Fruit fly (Drosophila melanogaster) whole organism, embryonic: ENCODE data around the gene CG13484.
A peak's percentile ranks its signal among the peaks of the same experiment; 100 is the strongest.

Experiments
- CG11695 ChIP-seq: fragments of 200-800 bp; sonication (Bioruptor generic); IDR thresholded peaks from 3 replicates; pipeline ENCODE4 v1.3.6; 2022; ENCODE audit warnings: missing biosample characterization, missing genetic modification characterization
- CG12769 ChIP-seq: fragments of 200-800 bp; sonication (Bioruptor generic); optimal IDR thresholded peaks from 2 replicates; lab custom pipeline; 2019; ENCODE audit warnings: missing biosample characterization, mild to moderate bottlenecking, missing genetic modification characterization, moderate library complexity
- CG14860 ChIP-seq: fragments of 200-800 bp; sonication (Bioruptor generic); IDR thresholded peaks from 3 replicates; pipeline ENCODE4 v1.3.6; 2022; ENCODE audit warnings: missing biosample characterization, missing genetic modification characterization; ENCODE audit not compliant: partially characterized antibody
- CG14965 ChIP-seq: fragments of 200-800 bp; sonication (Bioruptor generic); optimal IDR thresholded peaks from 2 replicates; lab custom pipeline; 2016; ENCODE audit warnings: missing biosample characterization, missing genetic modification characterization, borderline replicate concordance
- CG1647 ChIP-seq: fragments of 200-800 bp; sonication (Bioruptor generic); optimal IDR thresholded peaks from 3 replicates; lab custom pipeline; 2016; ENCODE audit warnings: missing biosample characterization, missing genetic modification characterization
- CG2129 ChIP-seq: fragments of 200-800 bp; sonication (Bioruptor generic); IDR thresholded peaks from 2 replicates; pipeline ENCODE4 v1.3.6; 2022; ENCODE audit warnings: missing biosample characterization, missing genetic modification characterization; ENCODE audit not compliant: partially characterized antibody
- CG34422 ChIP-seq: fragments of 200-800 bp; sonication (Bioruptor generic); IDR thresholded peaks from 3 replicates; pipeline ENCODE4 v1.3.6; 2022; ENCODE audit warnings: missing biosample characterization, missing genetic modification characterization
- CG43689 ChIP-seq: fragments of 200-800 bp; sonication (Bioruptor generic); IDR thresholded peaks from 2 replicates; pipeline ENCODE4 v1.3.6; 2022; ENCODE audit warnings: missing biosample characterization, missing genetic modification characterization
- CG4617 ChIP-seq: fragments of 200-800 bp; sonication (Bioruptor generic); optimal IDR thresholded peaks from 3 replicates; lab custom pipeline; 2016; ENCODE audit warnings: missing biosample characterization, missing genetic modification characterization, borderline replicate concordance
- CG6683 ChIP-seq: fragments of 200-800 bp; sonication (Bioruptor generic); optimal IDR thresholded peaks from 2 replicates; lab custom pipeline; 2017; ENCODE audit warnings: missing biosample characterization, mild to moderate bottlenecking, missing genetic modification characterization, missing genetic modification reagents
- CG7556 ChIP-seq: fragments of 200-800 bp; sonication (Bioruptor generic); optimal IDR thresholded peaks from 2 replicates; lab custom pipeline; 2017; ENCODE audit warnings: missing biosample characterization, mild to moderate bottlenecking, missing genetic modification characterization
- CG7745 ChIP-seq: fragments of 200-800 bp; sonication (Bioruptor generic); optimal IDR thresholded peaks from 2 replicates; lab custom pipeline; 2018; ENCODE audit warnings: missing biosample characterization, mild to moderate bottlenecking, missing genetic modification characterization, moderate library complexity
- CG8359 ChIP-seq: fragments of 200-800 bp; sonication (Bioruptor generic); optimal IDR thresholded peaks from 2 replicates; lab custom pipeline; 2017; ENCODE audit warnings: missing biosample characterization, mild to moderate bottlenecking, missing genetic modification characterization, borderline replicate concordance
- CG8388 ChIP-seq: fragments of 200-800 bp; sonication (Bioruptor generic); optimal IDR thresholded peaks from 2 replicates; lab custom pipeline; 2019; ENCODE audit warnings: missing biosample characterization, mild to moderate bottlenecking, missing genetic modification characterization, moderate library complexity
- CG9437 ChIP-seq: fragments of 200-800 bp; sonication (Bioruptor generic); optimal IDR thresholded peaks from 2 replicates; lab custom pipeline; 2018; ENCODE audit warnings: missing biosample characterization, mild to moderate bottlenecking, missing genetic modification characterization
- CG9817 ChIP-seq: fragments of 200-800 bp; sonication (Bioruptor generic); optimal IDR thresholded peaks from 2 replicates; lab custom pipeline; 2018; ENCODE audit warnings: missing biosample characterization, mild to moderate bottlenecking, missing genetic modification characterization, moderate library complexity
- Dp ChIP-seq: fragments of 200-800 bp; sonication (Bioruptor generic); optimal IDR thresholded peaks from 2 replicates; lab custom pipeline; 2018; ENCODE audit warnings: missing biosample characterization, mild to moderate bottlenecking, missing genetic modification characterization, moderate library complexity
- Elba2 ChIP-seq: fragments of 200-800 bp; sonication (Bioruptor generic); optimal IDR thresholded peaks from 3 replicates; lab custom pipeline; 2016; ENCODE audit warnings: missing biosample characterization, missing genetic modification characterization
- Ets65A ChIP-seq: fragments of 200-800 bp; sonication (Bioruptor generic); peaks from one replicate; lab custom pipeline; 2016; ENCODE audit warnings: missing biosample characterization, missing genetic modification characterization
- Nf-YA ChIP-seq: fragments of 200-800 bp; sonication (Bioruptor generic); IDR thresholded peaks from 2 replicates; pipeline ENCODE4 v1.3.6; 2022; ENCODE audit warnings: missing biosample characterization, missing genetic modification characterization
- Oli ChIP-seq: fragments of 200-800 bp; sonication (Bioruptor generic); optimal IDR thresholded peaks from 2 replicates; lab custom pipeline; 2018; ENCODE audit warnings: missing biosample characterization, mild to moderate bottlenecking, missing genetic modification characterization, moderate library complexity
- Optix ChIP-seq: fragments of 200-800 bp; sonication (Bioruptor generic); IDR thresholded peaks from 3 replicates; pipeline ENCODE4 v1.3.6; 2022; ENCODE audit warnings: missing biosample characterization, missing genetic modification characterization
- Spps ChIP-seq: fragments of 200-800 bp; sonication (Bioruptor generic); optimal IDR thresholded peaks from 2 replicates; lab custom pipeline; 2018; ENCODE audit warnings: missing biosample characterization, mild to moderate bottlenecking, missing genetic modification characterization
- Sry-δ ChIP-seq: fragments of 200-800 bp; sonication (Bioruptor generic); optimal IDR thresholded peaks from 2 replicates; lab custom pipeline; 2016; ENCODE audit warnings: missing biosample characterization, missing genetic modification characterization
- ara ChIP-seq: fragments of 200-800 bp; sonication (Bioruptor generic); IDR thresholded peaks from 2 replicates; pipeline ENCODE4 v1.3.6; 2022; ENCODE audit warnings: missing biosample characterization, missing genetic modification characterization
- ato ChIP-seq: fragments of 200-800 bp; sonication (Bioruptor generic); IDR thresholded peaks from 2 replicates; pipeline ENCODE4 v1.3.6; 2022; ENCODE audit warnings: missing biosample characterization, missing genetic modification characterization; ENCODE audit not compliant: partially characterized antibody
- bcd ChIP-seq: fragments of 200-800 bp; sonication (Bioruptor generic); optimal IDR thresholded peaks from 2 replicates; lab custom pipeline; 2017; ENCODE audit warnings: missing biosample characterization, mild to moderate bottlenecking, missing genetic modification characterization
- danr ChIP-seq: fragments of 200-800 bp; sonication (Bioruptor generic); IDR thresholded peaks from 2 replicates; pipeline ENCODE4 v1.3.6; 2022; ENCODE audit warnings: missing biosample characterization, missing genetic modification characterization
- dimm ChIP-seq: fragments of 200-800 bp; sonication (Bioruptor generic); IDR thresholded peaks from 2 replicates; pipeline ENCODE4 v1.3.6; 2022; ENCODE audit warnings: missing biosample characterization, missing genetic modification characterization
- fu2 ChIP-seq: fragments of 200-800 bp; sonication (Bioruptor generic); optimal IDR thresholded peaks from 2 replicates; lab custom pipeline; 2016; ENCODE audit warnings: missing biosample characterization, missing genetic modification characterization
- her ChIP-seq: fragments of 200-800 bp; sonication (Bioruptor generic); optimal IDR thresholded peaks from 2 replicates; lab custom pipeline; 2016; ENCODE audit warnings: missing biosample characterization, missing genetic modification characterization
- hkb ChIP-seq, 2 experiments: fragments of 200-800 bp in 1 of 2; fragments of >200 bp in 1 of 2; sonication (Bioruptor generic) in 1 of 2; IDR thresholded peaks in 1 of 2; optimal IDR thresholded peaks in 1 of 2; 2 replicates each; pipeline versions ENCODE4 v1.3.6 to Lab custom; 2017 to 2022; ENCODE audit warnings: missing biosample characterization in 1 of 2, missing genetic modification characterization in 1 of 2
- lilli ChIP-seq: fragments of 200-800 bp; sonication (Bioruptor generic); optimal IDR thresholded peaks from 3 replicates; lab custom pipeline; 2016; ENCODE audit warnings: missing biosample characterization, missing genetic modification characterization
- nom ChIP-seq: fragments of 200-800 bp; sonication (Bioruptor generic); optimal IDR thresholded peaks from 2 replicates; lab custom pipeline; 2017; ENCODE audit warnings: missing biosample characterization, missing genetic modification characterization, mild to moderate bottlenecking, moderate library complexity, missing genetic modification reagents
- pan ChIP-seq, 4 experiments: fragments of >200 bp in 3 of 4; fragments of 200-800 bp in 1 of 4; sonication (Bioruptor generic) in 1 of 4; optimal IDR thresholded peaks in 3 of 4; IDR thresholded peaks in 1 of 4; 2 replicates each; pipeline versions ENCODE4 v1.3.6 to Lab custom; 2017 to 2022; ENCODE audit warnings: missing biosample characterization in 2 of 4, missing genetic modification characterization in 2 of 4, mixed read lengths in 1 of 4
- phol ChIP-seq: fragments of 200-800 bp; sonication (Bioruptor generic); optimal IDR thresholded peaks from 3 replicates; lab custom pipeline; 2018; ENCODE audit warnings: missing biosample characterization, mild to moderate bottlenecking, missing genetic modification characterization, moderate library complexity
- psq ChIP-seq: fragments of 200-800 bp; sonication (Bioruptor generic); optimal IDR thresholded peaks from 2 replicates; lab custom pipeline; 2017; ENCODE audit warnings: missing biosample characterization, missing genetic modification characterization
- pum ChIP-seq: fragments of 200-800 bp; sonication (Bioruptor generic); optimal IDR thresholded peaks from 2 replicates; lab custom pipeline; 2016; ENCODE audit warnings: missing biosample characterization, missing genetic modification characterization
- rib ChIP-seq: fragments of 200-800 bp; sonication (Bioruptor generic); IDR thresholded peaks from 2 replicates; pipeline ENCODE4 v1.3.6; 2022; ENCODE audit warnings: missing biosample characterization, missing genetic modification characterization
- sc ChIP-seq, 3 experiments: fragments of >200 bp in 2 of 3; fragments of 200-800 bp in 1 of 3; sonication (Bioruptor generic) in 1 of 3; optimal IDR thresholded peaks; 2 replicates in 2 of 3; 3 replicates in 1 of 3; lab custom pipeline; 2017; ENCODE audit warnings: mild to moderate bottlenecking in 1 of 3, missing biosample characterization in 1 of 3, missing genetic modification characterization in 1 of 3, missing genetic modification reagents in 1 of 3
- sens ChIP-seq: fragments of 200-800 bp; sonication (Bioruptor generic); peaks from one replicate; lab custom pipeline; 2016; ENCODE audit warnings: missing biosample characterization, missing genetic modification characterization
- trem ChIP-seq: fragments of 200-800 bp; optimal IDR thresholded peaks from 3 replicates; lab custom pipeline; 2019; ENCODE audit warnings: missing biosample characterization, mild to moderate bottlenecking, missing genetic modification characterization, moderate library complexity
- usp ChIP-seq: fragments of >200 bp; optimal IDR thresholded peaks from 2 replicates; lab custom pipeline; 2017; ENCODE audit warnings: missing biosample characterization, missing genetic modification characterization
- vvl ChIP-seq: fragments of 200-800 bp; sonication (Bioruptor generic); IDR thresholded peaks from 2 replicates; pipeline ENCODE4 v1.3.6; 2022; ENCODE audit warnings: missing biosample characterization, missing genetic modification characterization
- wek ChIP-seq: fragments of 200-800 bp; sonication (Bioruptor generic); optimal IDR thresholded peaks from 3 replicates; lab custom pipeline; 2018; ENCODE audit warnings: missing biosample characterization, mild to moderate bottlenecking, missing genetic modification characterization, moderate library complexity
- z ChIP-seq: fragments of 200-800 bp; sonication (Bioruptor generic); IDR thresholded peaks from 3 replicates; pipeline ENCODE4 v1.3.6; 2022; ENCODE audit warnings: missing biosample characterization, missing genetic modification characterization
- zen ChIP-seq: fragments of 200-800 bp; sonication (Bioruptor generic); optimal IDR thresholded peaks from 3 replicates; lab custom pipeline; 2018; ENCODE audit warnings: missing biosample characterization, mild to moderate bottlenecking, missing genetic modification characterization, moderate library complexity

CG13484 gene

DNA sequence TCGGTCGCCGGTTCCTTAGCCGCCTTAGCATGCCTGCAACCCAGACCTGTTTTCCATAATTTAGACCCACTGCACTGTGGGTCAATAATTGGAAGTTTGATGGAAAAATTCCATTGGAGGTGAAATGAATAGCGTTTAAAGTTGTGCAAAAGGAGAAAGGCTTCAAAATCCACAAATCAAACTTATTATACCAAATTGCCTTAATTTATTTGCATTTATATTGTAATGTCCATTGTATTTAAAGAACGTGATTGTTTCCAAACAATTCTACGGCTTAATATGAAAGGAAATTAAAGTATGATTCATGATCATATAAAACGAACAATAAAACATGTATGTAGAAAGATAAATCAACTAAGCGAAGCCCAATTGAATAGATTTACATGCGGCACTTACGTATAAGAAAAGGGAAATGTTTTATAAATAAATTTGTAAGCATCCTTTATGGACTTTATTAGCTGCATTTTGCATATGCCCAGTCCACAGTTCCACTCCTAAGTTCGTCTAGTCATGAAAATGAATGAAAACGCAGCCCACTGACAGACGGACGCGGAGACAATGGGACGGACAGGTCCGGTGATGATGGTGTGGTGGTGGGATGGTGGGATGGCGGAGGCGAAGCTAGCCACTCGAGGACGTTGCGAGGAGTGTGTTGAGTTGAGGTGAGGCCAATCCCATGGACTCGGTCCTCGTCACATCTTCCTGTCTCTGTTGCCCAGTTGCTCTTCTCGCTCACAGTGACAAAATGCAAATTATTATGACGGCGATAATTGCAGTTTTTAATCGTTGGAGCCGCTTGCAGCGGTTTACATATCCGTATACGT, 10.6 kb upstream of the CG13484 start:
- TF ChIP-seq usp (GFP tag; lab: Kevin White, UChicago), result no peak
- TF ChIP-seq Oli (tag; lab: Kevin White, UChicago), result peak; percentile 21
- TF ChIP-seq Spps (tag; lab: Kevin White, UChicago), result no peak
- TF ChIP-seq CG6683 (GFP tag; lab: Kevin White, UChicago), result no peak
- no peak for TF ChIP-seq psq (GFP tag; lab: Kevin White, UChicago)
- TF ChIP-seq CG9437, result no peak
- no peak for TF ChIP-seq CG7745
- TF ChIP-seq CG9817 (tag; lab: Kevin White, UChicago), result no peak
- no peak for TF ChIP-seq ato
- TF ChIP-seq ara, result no peak
- TF ChIP-seq CG34422, result 0 out of 3 replicates have a peak, but pooled peaks have one; percentile 18
- no peak for TF ChIP-seq Optix
- no peak for TF ChIP-seq pan (optimal IDR thresholded peaks at IDR 0.05; lab: Kevin White, UChicago)
- no peak for TF ChIP-seq pan (GFP tag; optimal IDR thresholded peaks at IDR 0.05 in 1 of 2, IDR thresholded peaks at IDR 0.05 in 1 of 2)
- no peak for TF ChIP-seq zen (tag; lab: Kevin White, UChicago)
- peak; percentile 64 for TF ChIP-seq sens
- peak; percentile 1 for TF ChIP-seq CG12769 (tag; lab: Kevin White, UChicago)
- no peak for TF ChIP-seq hkb (optimal IDR thresholded peaks at IDR 0.05; lab: Kevin White, UChicago)
- no peak for TF ChIP-seq hkb (GFP tag; IDR thresholded peaks at IDR 0.05; lab: Robert Waterston, UW)
- TF ChIP-seq CG8388 (GFP tag; lab: Kevin White, UChicago), result no peak
- TF ChIP-seq danr (GFP tag; lab: Robert Waterston, UW), result no peak
- TF ChIP-seq Sry-δ (GFP tag; lab: Kevin White, UChicago), result no peak
- no peak for TF ChIP-seq pum (GFP tag; lab: Kevin White, UChicago)
- TF ChIP-seq trem (tag; lab: Kevin White, UChicago), result no peak
- peak; percentile 19 for TF ChIP-seq nom
- no peak for TF ChIP-seq lilli (GFP tag; lab: Kevin White, UChicago)
- no peak for TF ChIP-seq CG7556 (GFP tag; lab: Kevin White, UChicago)
- no peak for TF ChIP-seq wek (GFP tag; lab: Kevin White, UChicago)
- peak; percentile 16 for TF ChIP-seq Ets65A (GFP tag; lab: Kevin White, UChicago)
- TF ChIP-seq z, result no peak
- TF ChIP-seq CG11695 (GFP tag; lab: Robert Waterston, UW), result no peak
- TF ChIP-seq her (GFP tag; lab: Kevin White, UChicago), result no peak
- no peak for TF ChIP-seq CG8359
- no peak for TF ChIP-seq Dp (GFP tag; lab: Kevin White, UChicago)
- TF ChIP-seq bcd (GFP tag; lab: Kevin White, UChicago), result no peak
- TF ChIP-seq dimm, result no peak
- TF ChIP-seq Elba2, result no peak
- TF ChIP-seq CG43689, result no peak
- TF ChIP-seq Nf-YA (GFP tag; lab: Robert Waterston, UW), result no peak
- 0 out of 2 replicates have a peak, but pooled peaks have one; percentile 12 for TF ChIP-seq rib (GFP tag; lab: Robert Waterston, UW)
- TF ChIP-seq fu2 (GFP tag; lab: Kevin White, UChicago), result no peak
- TF ChIP-seq vvl (GFP tag; lab: Robert Waterston, UW), result 0 out of 2 replicates have a peak, but pooled peaks have one; percentile 9
- TF ChIP-seq CG14860, result no peak
- TF ChIP-seq CG14965, result no peak
- TF ChIP-seq CG4617 (GFP tag; lab: Kevin White, UChicago), result no peak
- TF ChIP-seq CG2129 (GFP tag; lab: Robert Waterston, UW), result no peak
- TF ChIP-seq CG1647, result no peak
- TF ChIP-seq phol (tag; lab: Kevin White, UChicago), result no peak
- TF ChIP-seq sc (optimal IDR thresholded peaks at IDR 0.05; lab: Kevin White, UChicago), result no peak
- TF ChIP-seq sc (GFP tag; optimal IDR thresholded peaks at IDR 0.05; lab: Kevin White, UChicago), result no peak
